Fruit fly (Drosophila melanogaster) whole organism, adult: ENCODE data around the gene ohgt.

Experiments used
- CG11617 ChIP-seq: fragments of 200-800 bp; sonication (Bioruptor generic); optimal IDR thresholded peaks from 2 replicates; lab custom pipeline; 2017; ENCODE audit warnings: mild to moderate bottlenecking, missing biosample characterization, missing genetic modification reagents, missing genetic modification characterization
- CG14711 ChIP-seq: fragments of 200-800 bp; sonication (Bioruptor generic); optimal IDR thresholded peaks from 2 replicates; lab custom pipeline; 2018; ENCODE audit warnings: missing biosample characterization, mild to moderate bottlenecking, missing genetic modification characterization, moderate library complexity
- CG5204 ChIP-seq: fragments of 200-800 bp; sonication (Bioruptor generic); optimal IDR thresholded peaks from 2 replicates; lab custom pipeline; 2016; ENCODE audit warnings: missing biosample characterization, missing genetic modification characterization
- Crg-1 ChIP-seq: fragments of 200-800 bp; sonication (Bioruptor generic); optimal IDR thresholded peaks from 2 replicates; lab custom pipeline; 2016; ENCODE audit warnings: missing biosample characterization, missing genetic modification characterization
- Hr96 ChIP-seq: fragments of 200-800 bp; sonication (Bioruptor generic); optimal IDR thresholded peaks from 2 replicates; lab custom pipeline; 2016; ENCODE audit warnings: missing biosample characterization, missing genetic modification characterization
- cic ChIP-seq: fragments of 200-800 bp; sonication (Bioruptor generic); optimal IDR thresholded peaks from 2 replicates; lab custom pipeline; 2017; ENCODE audit warnings: missing biosample characterization, mild to moderate bottlenecking, missing genetic modification characterization, moderate library complexity
- cnc ChIP-seq, 2 experiments: fragments of >200 bp; optimal IDR thresholded peaks; 2 replicates each; lab custom pipeline; 2017
- kay ChIP-seq: fragments of 200-800 bp; sonication (Bioruptor generic); peaks from one replicate; lab custom pipeline; 2016; ENCODE audit warnings: missing biosample characterization, missing genetic modification characterization, borderline replicate concordance
- pad ChIP-seq: fragments of 200-800 bp; sonication (Bioruptor generic); optimal IDR thresholded peaks from 3 replicates; lab custom pipeline; 2017; ENCODE audit warnings: missing biosample characterization, missing genetic modification characterization, mild to moderate bottlenecking, moderate library complexity, missing genetic modification reagents

DNA sequence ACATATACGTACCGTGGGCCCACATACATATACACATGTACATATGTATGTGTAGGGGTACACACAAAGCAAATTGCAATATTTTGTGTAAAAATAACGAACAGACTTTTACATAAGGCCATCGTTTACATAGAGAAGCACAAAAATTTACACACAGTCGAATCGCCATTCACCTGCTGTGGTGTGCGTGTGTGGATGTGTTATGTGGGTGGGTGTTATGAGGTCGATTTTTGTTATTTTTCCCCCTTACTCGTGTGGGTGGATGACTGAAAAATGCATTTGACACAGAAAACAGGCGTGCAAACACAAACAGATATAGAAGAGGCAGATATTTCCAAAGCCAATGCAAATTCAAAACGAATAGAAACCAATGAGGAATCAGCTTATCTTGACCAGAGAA, 46.1 kb downstream of the ohgt start:
- TF ChIP-seq pad (GFP tag; lab: Kevin White, UChicago) (peak; percentile 4), CG5204 (GFP tag; lab: Kevin White, UChicago) (no peak), CG14711 (no peak), kay (GFP tag; lab: Kevin White, UChicago) (peak; percentile 65), cnc (optimal IDR thresholded peaks at IDR 0.05; lab: Kevin White, UChicago) (no peak), Crg-1 (GFP tag; lab: Kevin White, UChicago) (no peak), cic (GFP tag; lab: Kevin White, UChicago) (no peak), Hr96 (GFP tag; lab: Kevin White, UChicago) (no peak), CG11617 (GFP tag; lab: Kevin White, UChicago) (no peak)
